Worm (Caenorhabditis elegans) whole organism, L4 larva: ENCODE results near the gene C06G1.1.

Experiments used
- F44E2.7 ChIP-seq: fragments of 200-800 bp; sonication (Bioruptor generic); IDR thresholded peaks from 2 replicates; pipeline ENCODE4 v2.1.2; 2022; ENCODE audit warnings: missing genetic modification characterization, missing compliant biosample characterization
- Y105C5A.15 ChIP-seq: fragments of 200-800 bp; sonication (Bioruptor generic); IDR thresholded peaks from 2 replicates; pipeline ENCODE4 v1.3.6; 2022; ENCODE audit warnings: missing genetic modification characterization, missing compliant biosample characterization
- Y48G9A.11 ChIP-seq: fragments of 200-800 bp; sonication (Bioruptor generic); IDR thresholded peaks from 2 replicates; pipeline ENCODE4 v1.3.6; 2022; ENCODE audit warnings: missing genetic modification reagents, missing genetic modification characterization, missing compliant biosample characterization
- Y5F2A.4 ChIP-seq: fragments of 200-800 bp; sonication (Bioruptor generic); optimal IDR thresholded peaks from 2 replicates; lab custom pipeline; 2018; ENCODE audit warnings: mild to moderate bottlenecking, missing genetic modification characterization, missing compliant biosample characterization
- aha-1 ChIP-seq: fragments of 150-350 bp; peaks from one replicate; lab custom pipeline; 2014; ENCODE audit warnings: missing biosample characterization, missing genetic modification characterization
- aly-2 ChIP-seq: sonication (generic microtip); optimal IDR thresholded peaks from 2 replicates; lab custom pipeline; 2018; ENCODE audit warnings: missing biosample characterization, missing genetic modification characterization
- arid-1 ChIP-seq: fragments of 200-800 bp; sonication (Bioruptor generic); conservative IDR thresholded peaks from 2 replicates; pipeline ENCODE4 v1.3.6; 2022; ENCODE audit warnings: missing genetic modification reagents, missing genetic modification characterization, missing compliant biosample characterization
- ceh-20 ChIP-seq: fragments of 200-800 bp; sonication (Bioruptor generic); IDR thresholded peaks from 2 replicates; pipeline ENCODE4 v1.3.6; 2022; ENCODE audit warnings: missing genetic modification reagents, missing genetic modification characterization, missing compliant biosample characterization
- ceh-44 ChIP-seq: fragments of 200-800 bp; sonication (Bioruptor generic); IDR thresholded peaks from 2 replicates; pipeline ENCODE4 v1.3.6; 2022; ENCODE audit warnings: missing genetic modification reagents, missing genetic modification characterization, missing compliant biosample characterization
- ceh-62 ChIP-seq: sonication (generic microtip); optimal IDR thresholded peaks from 2 replicates; lab custom pipeline; 2017; ENCODE audit warnings: missing biosample characterization, missing genetic modification characterization
- daf-16 ChIP-seq, 3 experiments: sonication (generic microtip); optimal IDR thresholded peaks; 2 replicates each; lab custom pipeline; 2016 to 2017; ENCODE audit warnings: missing genetic modification characterization in 3 of 3, missing genetic modification reagents in 3 of 3, mild to moderate bottlenecking in 2 of 3, missing compliant biosample characterization in 2 of 3, missing biosample characterization in 1 of 3, moderate library complexity in 1 of 3
- daf-19 ChIP-seq: fragments of 200-800 bp; sonication (Bioruptor generic); conservative IDR thresholded peaks from 2 replicates; pipeline ENCODE4 v1.3.6; 2022; ENCODE audit warnings: missing genetic modification characterization, missing compliant biosample characterization
- dmd-8 ChIP-seq: fragments of 200-800 bp; sonication (Bioruptor generic); IDR thresholded peaks from 2 replicates; pipeline ENCODE4 v1.3.6; 2022; ENCODE audit warnings: missing genetic modification characterization, missing compliant biosample characterization
- dve-1 ChIP-seq: sonication (generic microtip); optimal IDR thresholded peaks from 2 replicates; lab custom pipeline; 2017; ENCODE audit warnings: antibody characterized with exemption, mild to moderate bottlenecking, missing genetic modification characterization, missing compliant biosample characterization; ENCODE audit not compliant: insufficient read depth
- fos-1 ChIP-seq: fragments of 150-350 bp; optimal IDR thresholded peaks from 2 replicates; lab custom pipeline; 2014; ENCODE audit warnings: missing biosample characterization, missing genetic modification characterization
- gei-8 ChIP-seq: fragments of 200-800 bp; sonication (Bioruptor generic); optimal IDR thresholded peaks from 2 replicates; lab custom pipeline; 2018; ENCODE audit warnings: mild to moderate bottlenecking, missing genetic modification characterization, missing compliant biosample characterization
- hlh-11 ChIP-seq: fragments of 200-800 bp; sonication (Bioruptor generic); optimal IDR thresholded peaks from 2 replicates; lab custom pipeline; 2018; ENCODE audit warnings: mild to moderate bottlenecking, missing genetic modification characterization, missing compliant biosample characterization
- lin-1 ChIP-seq: fragments of 200-800 bp; sonication (Bioruptor generic); IDR thresholded peaks from 2 replicates; pipeline ENCODE4 v1.3.6; 2022; ENCODE audit warnings: missing genetic modification reagents, missing genetic modification characterization, missing compliant biosample characterization
- lin-29 ChIP-seq: fragments of 200-800 bp; sonication (Bioruptor generic); IDR thresholded peaks from 2 replicates; pipeline ENCODE4 v1.3.6; 2022; ENCODE audit warnings: missing genetic modification reagents, missing genetic modification characterization, missing compliant biosample characterization
- lin-38 ChIP-seq: fragments of 200-800 bp; sonication (Bioruptor generic); IDR thresholded peaks from 2 replicates; pipeline ENCODE4 v1.3.6; 2022; ENCODE audit warnings: missing genetic modification reagents, missing genetic modification characterization, missing compliant biosample characterization
- lin-39 ChIP-seq: fragments of 150-350 bp; optimal IDR thresholded peaks from 2 replicates; lab custom pipeline; 2014; ENCODE audit warnings: missing biosample characterization, missing genetic modification reagents, missing genetic modification characterization
- lir-3 ChIP-seq: sonication (generic microtip); optimal IDR thresholded peaks from 2 replicates; lab custom pipeline; 2016; ENCODE audit warnings: mild to moderate bottlenecking, missing genetic modification characterization, missing compliant biosample characterization
- mdl-1 ChIP-seq, 2 experiments: fragments of 150-350 bp in 1 of 2; sonication (generic microtip) in 1 of 2; optimal IDR thresholded peaks; 2 replicates each; lab custom pipeline; 2014 to 2017; ENCODE audit warnings: missing biosample characterization in 2 of 2, missing genetic modification characterization in 2 of 2
- mxl-3 ChIP-seq: fragments of 200-800 bp; sonication (Bioruptor generic); optimal IDR thresholded peaks from 2 replicates; lab custom pipeline; 2018; ENCODE audit warnings: mild to moderate bottlenecking, missing genetic modification characterization, missing compliant biosample characterization
- nhr-28 ChIP-seq: fragments of 150-350 bp; optimal IDR thresholded peaks from 2 replicates; lab custom pipeline; 2014; ENCODE audit warnings: missing biosample characterization, missing genetic modification characterization
- nhr-41 ChIP-seq: fragments of 200-800 bp; sonication (Bioruptor generic); IDR thresholded peaks from 2 replicates; pipeline ENCODE4 v1.3.6; 2022; ENCODE audit warnings: missing genetic modification reagents, missing genetic modification characterization, missing compliant biosample characterization
- nhr-76 ChIP-seq: fragments of 150-350 bp; optimal IDR thresholded peaks from 2 replicates; lab custom pipeline; 2014; ENCODE audit warnings: missing biosample characterization, missing genetic modification characterization
- saeg-2 ChIP-seq: fragments of 200-800 bp; sonication (Bioruptor generic); IDR thresholded peaks from 2 replicates; pipeline ENCODE4 v1.3.6; 2022; ENCODE audit warnings: missing genetic modification reagents, missing genetic modification characterization, missing compliant biosample characterization
- set-16 ChIP-seq: fragments of 200-800 bp; sonication (Bioruptor generic); IDR thresholded peaks from 2 replicates; pipeline ENCODE4 v1.3.6; 2022; ENCODE audit warnings: missing genetic modification reagents, missing genetic modification characterization, missing compliant biosample characterization
- spr-1 ChIP-seq: sonication (generic microtip); optimal IDR thresholded peaks from 2 replicates; lab custom pipeline; 2016; ENCODE audit warnings: mild to moderate bottlenecking, missing genetic modification characterization, missing compliant biosample characterization
- spr-3 ChIP-seq: fragments of 200-800 bp; sonication (Bioruptor generic); optimal IDR thresholded peaks from 2 replicates; lab custom pipeline; 2018; ENCODE audit warnings: mild to moderate bottlenecking, missing genetic modification characterization, missing compliant biosample characterization
- unc-62 ChIP-seq, 3 experiments: fragments of 150-350 bp in 1 of 3; sonication (generic microtip); optimal IDR thresholded peaks in 2 of 3; peaks in 1 of 3; 1 replicate in 1 of 3; 2 replicates in 2 of 3; lab custom pipeline; 2014 to 2017; ENCODE audit warnings: missing biosample characterization in 3 of 3, missing genetic modification characterization in 3 of 3, missing genetic modification reagents in 3 of 3, missing genotype in 1 of 3
- ztf-7 ChIP-seq: fragments of 150-350 bp; optimal IDR thresholded peaks from 2 replicates; lab custom pipeline; 2014; ENCODE audit warnings: missing biosample characterization, missing genetic modification characterization

Gene C06G1.1

DNA sequence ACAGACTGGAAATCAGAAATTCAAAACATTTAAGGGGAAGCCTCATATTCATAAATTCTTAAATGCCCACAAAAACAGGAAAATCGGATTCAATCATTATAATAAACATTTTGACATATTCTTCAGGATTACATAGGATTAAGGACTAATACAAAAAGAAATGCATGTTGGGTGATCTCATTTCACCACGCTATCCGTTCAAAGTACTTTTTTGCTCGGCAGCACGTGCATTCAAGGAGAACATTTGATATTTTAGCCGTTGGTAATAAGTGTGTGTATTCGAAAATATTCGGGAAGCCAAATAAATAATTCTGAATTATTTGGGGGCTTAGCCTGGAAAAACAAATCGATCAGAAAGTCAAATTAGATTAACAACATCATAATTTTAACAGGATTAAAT lies 17.4 kb downstream of the C06G1.1 start:
- TF ChIP-seq arid-1 (GFP tag; lab: Robert Waterston, UW): no peak
- no peak for TF ChIP-seq F44E2.7 (GFP tag; lab: Robert Waterston, UW)
- no peak for TF ChIP-seq Y48G9A.11
- TF ChIP-seq spr-1 (tag; lab: Kevin White, UChicago): no peak
- no peak for TF ChIP-seq lin-1 (GFP tag; lab: Robert Waterston, UW)
- TF ChIP-seq Y5F2A.4 (GFP tag; lab: Kevin White, UChicago): no peak
- TF ChIP-seq lin-39 (tag; lab: Kevin White, UChicago): no peak
- TF ChIP-seq ceh-44 (GFP tag; lab: Robert Waterston, UW): no peak
- no peak for TF ChIP-seq lir-3 (tag; lab: Kevin White, UChicago)
- TF ChIP-seq aly-2: no peak
- TF ChIP-seq, all 104 proteins: peak for 0

- peak in 1 of 2 experiments; percentile 11 for TF ChIP-seq daf-16 (GFP tag; optimal IDR thresholded peaks at IDR 0.05; lab: Kevin White, UChicago)
- TF ChIP-seq daf-16 (tag; optimal IDR thresholded peaks at IDR 0.05; lab: Kevin White, UChicago): no peak
- TF ChIP-seq set-16: peak; percentile 42; the same call in 1 of the 2 replicates
- TF ChIP-seq hlh-11 (tag; lab: Kevin White, UChicago): peak; percentile 42
- TF ChIP-seq aha-1: no peak
These were observed 22.1 kb downstream of the C06G1.1 start for ce11 chrX:16655283-16655682.

- TF ChIP-seq lin-1 (GFP tag; lab: Robert Waterston, UW): no peak
- peak; percentile 3 for TF ChIP-seq nhr-28 (tag; lab: Kevin White, UChicago)
- peak in 1 of 2 experiments; percentile 60 for TF ChIP-seq unc-62 (GFP tag; optimal IDR thresholded peaks at IDR 0.05 in 1 of 2; lab: Kevin White, UChicago)
- no peak for TF ChIP-seq unc-62 (tag; optimal IDR thresholded peaks at IDR 0.05; lab: Kevin White, UChicago)
- peak; percentile 22 for TF ChIP-seq mxl-3 (GFP tag; lab: Kevin White, UChicago)
- TF ChIP-seq dmd-8 (GFP tag; lab: Robert Waterston, UW): no peak
These were observed 25.2 kb downstream of the C06G1.1 start for ce11 chrX:16658309-16658708.

- TF ChIP-seq nhr-28 (tag; lab: Kevin White, UChicago): no peak
- no peak for TF ChIP-seq lin-1 (GFP tag; lab: Robert Waterston, UW)
- TF ChIP-seq daf-19 (GFP tag; lab: Robert Waterston, UW): no peak
- no peak for TF ChIP-seq ceh-20
- no peak for TF ChIP-seq ztf-7
- no peak for TF ChIP-seq fos-1 (tag; lab: Kevin White, UChicago)
- TF ChIP-seq Y105C5A.15 (GFP tag; lab: Robert Waterston, UW): no peak
- TF ChIP-seq aly-2: no peak
- no peak for TF ChIP-seq lin-29 (GFP tag; lab: Robert Waterston, UW)
- TF ChIP-seq spr-3 (GFP tag; lab: Kevin White, UChicago): no peak
- TF ChIP-seq gei-8 (GFP tag; lab: Kevin White, UChicago): no peak
- no peak for TF ChIP-seq ceh-62 (tag; lab: Kevin White, UChicago)
- no peak for TF ChIP-seq nhr-41 (GFP tag; lab: Robert Waterston, UW)
- no peak for TF ChIP-seq mdl-1 (tag; optimal IDR thresholded peaks at IDR 0.05; lab: Kevin White, UChicago)
- no peak for TF ChIP-seq saeg-2 (GFP tag; lab: Robert Waterston, UW)
- TF ChIP-seq dve-1 (tag; lab: Kevin White, UChicago): no peak
- no peak for TF ChIP-seq daf-16 (GFP tag; optimal IDR thresholded peaks at IDR 0.05; lab: Kevin White, UChicago)
- no peak for TF ChIP-seq daf-16 (tag; optimal IDR thresholded peaks at IDR 0.05; lab: Kevin White, UChicago)
- TF ChIP-seq nhr-76: no peak
These were observed 27.1 kb downstream of the C06G1.1 start for ce11 chrX:16660268-16660667.

DNA sequence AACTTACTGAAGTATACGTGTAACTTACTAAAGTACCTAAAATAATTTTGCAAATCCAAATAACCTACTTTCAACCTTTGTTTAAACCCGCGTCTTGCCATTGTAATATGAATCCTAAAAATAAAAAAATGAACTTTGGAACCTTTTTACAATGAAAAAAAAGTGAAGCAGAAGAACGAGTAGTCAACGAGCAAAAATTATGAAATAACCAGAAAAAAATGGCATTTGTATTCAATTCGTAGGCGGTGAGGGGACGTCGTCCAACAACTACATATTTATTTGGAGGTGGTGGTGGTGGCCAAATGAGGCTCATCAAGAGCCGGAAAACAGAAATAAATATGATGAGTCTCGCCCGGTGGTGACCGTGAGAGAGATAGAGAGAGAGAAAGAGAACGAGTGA lies 29.6 kb downstream of the C06G1.1 start, which contains the start of gene F43B10.1:
TSS of gene F43B10.1 (minus strand) at position 101 of the 400 bp plus-strand sequence.
- TF ChIP-seq lin-38 (GFP tag; lab: Robert Waterston, UW) (no peak), unc-62 (GFP tag; optimal IDR thresholded peaks at IDR 0.05 in 1 of 2; lab: Kevin White, UChicago) (peak in 1 of 2 experiments; percentile 71), unc-62 (tag; optimal IDR thresholded peaks at IDR 0.05; lab: Kevin White, UChicago) (no peak)
- TF ChIP-seq, all 104 proteins: peak for 1
